Worm (Caenorhabditis elegans) whole organism, mixed stage, embryonic: ENCODE results near the gene R04F11.5.
A peak's percentile ranks its signal among the peaks of the same experiment; 100 is the strongest.

Experiments used
- M03D4.4 ChIP-seq: sonication (generic microtip); optimal IDR thresholded peaks from 2 replicates; lab custom pipeline; 2017; ENCODE audit warnings: mild to moderate bottlenecking, missing genetic modification characterization, missing compliant biosample characterization
- ces-1 ChIP-seq: fragments of 150-350 bp; optimal IDR thresholded peaks from 2 replicates; lab custom pipeline; 2014; ENCODE audit warnings: missing biosample characterization, missing genetic modification reagents, missing genetic modification characterization
- elt-1 ChIP-seq: sonication (generic microtip); optimal IDR thresholded peaks from 2 replicates; lab custom pipeline; 2017; ENCODE audit warnings: missing genetic modification characterization, mild to moderate bottlenecking, missing compliant biosample characterization, antibody characterized with exemption, moderate library complexity, borderline replicate concordance; ENCODE audit not compliant: insufficient read depth
- lsy-2 ChIP-seq: fragments of 150-350 bp; optimal IDR thresholded peaks from 2 replicates; lab custom pipeline; 2014; ENCODE audit warnings: missing biosample characterization, missing genetic modification characterization
- pha-4 ChIP-seq: fragments of 150-350 bp; optimal IDR thresholded peaks from 2 replicates; lab custom pipeline; 2018; ENCODE audit warnings: missing biosample characterization, missing genetic modification reagents, missing genetic modification characterization
- unc-62 ChIP-seq: fragments of 150-350 bp; optimal IDR thresholded peaks from 2 replicates; lab custom pipeline; 2014; ENCODE audit warnings: missing biosample characterization, missing genetic modification reagents, missing genetic modification characterization
- zip-8 ChIP-seq: fragments of 150-350 bp; optimal IDR thresholded peaks from 2 replicates; lab custom pipeline; 2014; ENCODE audit warnings: missing biosample characterization, missing genetic modification characterization

DNA sequence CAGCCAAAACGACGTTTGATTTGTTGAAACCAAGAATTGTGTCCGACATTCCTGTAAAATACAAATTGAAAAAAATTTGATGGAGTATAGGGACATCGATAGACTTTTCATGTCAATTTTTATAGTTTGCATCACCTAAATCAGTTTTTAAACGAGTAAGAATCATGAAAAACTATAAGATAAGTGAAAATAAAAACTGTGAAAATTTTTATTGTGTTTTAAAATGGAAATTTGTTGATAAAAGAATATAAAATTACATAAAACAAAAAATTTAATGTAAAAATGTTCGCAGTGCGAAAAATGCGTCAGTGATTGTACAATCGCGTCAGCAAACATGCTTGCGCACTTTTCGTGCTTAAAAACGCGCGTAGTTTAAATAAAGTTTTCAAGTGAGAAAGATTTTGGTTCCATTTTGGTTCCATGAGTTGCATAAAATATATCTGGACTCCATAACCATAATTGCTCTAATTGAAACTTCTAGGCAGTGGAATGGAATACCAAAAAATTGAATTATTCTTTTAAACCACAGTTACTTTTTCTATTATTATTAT, 25.7 kb upstream of the R04F11.5 start, which contains the start of gene tomm-20:
- TF ChIP-seq elt-1 (tag; lab: Kevin White, UChicago) (peak; percentile 5), lsy-2 (tag; lab: Kevin White, UChicago) (peak; percentile 86), zip-8 (no peak), ces-1 (GFP tag; lab: Kevin White, UChicago) (peak; percentile 47), M03D4.4 (tag; lab: Kevin White, UChicago) (peak; percentile 65), pha-4 (tag; lab: Kevin White, UChicago) (peak; percentile 77), unc-62 (GFP tag; lab: Kevin White, UChicago) (peak; percentile 50)
